Worm (Caenorhabditis elegans): ENCODE measurements around the gene Y39F10C.3.

DNA sequence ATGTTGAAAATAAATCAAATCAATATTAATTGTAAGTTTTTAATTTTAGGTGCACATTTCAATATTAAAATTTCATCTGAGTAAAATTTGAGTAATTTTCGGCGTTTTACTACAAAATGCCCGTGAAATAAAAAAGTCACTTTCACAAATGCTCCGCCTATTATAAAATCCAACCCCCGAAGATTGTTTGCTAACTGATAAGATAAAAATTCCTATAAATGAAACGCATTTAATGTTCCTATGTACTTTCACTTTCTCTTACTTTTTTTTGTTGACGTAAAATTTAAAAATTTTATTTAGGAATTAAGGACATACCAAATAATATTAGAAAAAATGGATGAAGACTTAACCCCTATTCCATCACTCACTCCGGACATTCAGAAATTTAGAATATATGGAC, 15.8 kb upstream of the Y39F10C.3 start, which contains the start of gene sdz-24:
- no peak for TF ChIP-seq fkh-10 (GFP tag; optimal IDR thresholded peaks at IDR 0.05)
- no peak for TF ChIP-seq mdl-1 (tag; optimal IDR thresholded peaks at IDR 0.05)
- TF ChIP-seq ama-1 (optimal IDR thresholded peaks at IDR 0.05), result no peak
- no peak for TF ChIP-seq madf-9 (GFP tag; conservative IDR thresholded peaks at IDR 0.05)
- TF ChIP-seq pha-4 (GFP tag; IDR thresholded peaks at IDR 0.05), result no peak
- TF ChIP-seq pha-4 (tag; optimal IDR thresholded peaks at IDR 0.05), result no peak
- TF ChIP-seq aly-2 (tag; optimal IDR thresholded peaks at IDR 0.05), result no peak
- no peak for TF ChIP-seq F49E8.2 (tag; optimal IDR thresholded peaks at IDR 0.05; ENCODE audit: borderline replicate concordance)
- TF ChIP-seq arid-1 (GFP tag; conservative IDR thresholded peaks at IDR 0.05), result no peak
- TF ChIP-seq ceh-28 (tag; optimal IDR thresholded peaks at IDR 0.05), result no peak
- TF ChIP-seq skn-1 (tag; optimal IDR thresholded peaks at IDR 0.05), result no peak
- TF ChIP-seq saeg-2 (GFP tag; IDR thresholded peaks at IDR 0.05), result no peak

All from whole organism, L4 larva.